Worm (Caenorhabditis elegans) whole organism, L4/young adult: ENCODE measurements around the gene R13H9.6.

Source experiments
- W03F9.2 ChIP-seq: fragments of 150-350 bp; optimal IDR thresholded peaks from 2 replicates; lab custom pipeline; 2014; ENCODE audit warnings: missing biosample characterization, missing genetic modification characterization
- him-1 ChIP-seq: sonication (generic microtip); optimal IDR thresholded peaks from 2 replicates; lab custom pipeline; 2016; ENCODE audit warnings: missing genotype, missing genetic modification reagents, missing genetic modification characterization, missing compliant biosample characterization

DNA sequence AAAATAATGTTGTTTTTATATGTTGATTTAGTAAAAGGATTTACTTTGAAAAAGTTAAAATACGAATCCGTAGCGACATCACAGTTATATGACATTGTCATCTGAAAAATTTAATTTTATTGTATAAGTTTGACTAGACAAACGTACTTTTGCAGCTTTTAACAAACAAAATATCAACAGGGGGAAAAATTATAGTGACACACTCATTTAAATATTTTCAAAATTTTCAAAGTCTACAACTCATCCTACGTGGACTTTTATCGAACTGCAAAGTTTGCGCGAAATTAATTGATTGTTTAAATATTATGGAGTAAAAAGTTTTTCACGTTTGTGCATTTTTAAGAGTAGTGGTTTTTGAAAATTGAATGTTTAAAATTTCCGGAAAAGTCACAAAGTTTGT is 42.8 kb downstream of the R13H9.6 start, which contains the start of gene C09B9.85:
- TF ChIP-seq him-1 (tag; lab: Kevin White, UChicago) (no peak), W03F9.2 (tag; lab: Kevin White, UChicago) (no peak)
